Fruit fly (Drosophila melanogaster): ENCODE results near the gene CG43373.

CG43373 gene

DNA sequence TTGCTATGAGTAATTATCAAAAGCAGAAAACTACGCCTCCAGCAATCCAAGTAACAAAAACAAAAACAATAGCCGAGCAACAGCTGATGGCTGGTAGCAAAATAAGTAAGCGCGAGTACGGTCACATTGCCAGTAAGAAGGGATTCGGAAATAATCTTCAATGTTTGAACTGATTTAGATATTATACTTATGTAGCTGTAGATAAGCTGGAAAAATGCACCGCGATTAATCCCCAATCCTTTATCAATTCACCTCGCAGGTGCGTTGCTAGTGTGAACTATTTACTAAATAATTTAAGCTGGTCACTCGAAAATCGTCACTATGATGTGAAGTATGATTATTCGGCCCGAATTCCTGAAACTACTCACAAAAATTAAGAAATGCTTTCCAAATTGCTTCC is 43.8 kb upstream of the CG43373 start, which contains the start of the genes Syx8 and CG32163:
Gene Syx8 (minus strand): TSS at position 69 of the 400 bp plus-strand sequence.
Gene CG32163 (plus strand): TSS at position 169 of the 400 bp plus-strand sequence.
- TF ChIP-seq brk (GFP tag; optimal IDR thresholded peaks at IDR 0.05): no peak
- no peak for TF ChIP-seq Rel (GFP tag; optimal IDR thresholded peaks at IDR 0.05)
- peak; percentile 13 for TF ChIP-seq Rel (tag; optimal IDR thresholded peaks at IDR 0.05)
- no peak for TF ChIP-seq Sp1 (GFP tag; optimal IDR thresholded peaks at IDR 0.05)
- no peak for TF ChIP-seq sv (GFP tag; optimal IDR thresholded peaks at IDR 0.05)

DNA sequence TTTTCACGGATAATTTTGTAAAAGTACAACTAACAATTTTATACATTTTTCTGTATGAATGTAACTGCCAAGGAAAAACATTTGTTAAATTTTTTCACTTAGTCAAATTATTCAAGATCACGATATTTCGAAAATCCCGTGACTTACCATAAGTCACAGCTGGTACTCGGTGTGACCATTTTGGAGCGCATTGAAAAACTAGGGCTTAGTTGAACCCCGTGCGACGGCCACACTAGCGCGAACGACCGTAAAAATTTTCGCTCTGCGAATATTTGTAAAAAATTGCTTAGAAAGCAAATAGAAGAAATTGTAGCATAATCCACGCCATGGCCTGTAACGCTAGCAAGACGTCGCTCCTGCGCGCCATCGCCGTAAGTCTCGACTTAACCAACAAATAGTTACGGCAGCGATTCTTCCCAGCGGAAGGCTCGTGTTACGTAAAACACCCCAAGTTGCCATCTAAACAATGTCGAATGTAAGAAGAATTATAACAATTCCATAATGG is 41.0 kb upstream of the CG43373 start, which contains the start of gene UQCR-C2:
Gene UQCR-C2 (plus strand): TSS at position 51 of the 505 bp plus-strand sequence.
- no peak for TF ChIP-seq Rel (GFP tag; optimal IDR thresholded peaks at IDR 0.05)
- TF ChIP-seq Rel (tag; optimal IDR thresholded peaks at IDR 0.05): peak; percentile 46
- TF ChIP-seq HLH106 (tag; optimal IDR thresholded peaks at IDR 0.05): peak; percentile 13
- TF ChIP-seq foxo (GFP tag; optimal IDR thresholded peaks at IDR 0.05): peak in 1 of 2 experiments; percentile 2
- TF ChIP-seq rgr (GFP tag; optimal IDR thresholded peaks at IDR 0.05): peak; percentile 63
- TF ChIP-seq N (GFP tag; optimal IDR thresholded peaks at IDR 0.05): no peak
- TF ChIP-seq Sp1 (GFP tag; optimal IDR thresholded peaks at IDR 0.05): peak; percentile 11
- no peak for TF ChIP-seq lola (GFP tag; optimal IDR thresholded peaks at IDR 0.05)
- peak; percentile 87 for TF ChIP-seq woc (GFP tag; optimal IDR thresholded peaks at IDR 0.05)
- TF ChIP-seq Dif (GFP tag; optimal IDR thresholded peaks at IDR 0.05; ENCODE audit: partially characterized antibody): peak; percentile 10
- peak; percentile 8 for TF ChIP-seq Hr83 (GFP tag; optimal IDR thresholded peaks at IDR 0.05; ENCODE audit: poor library complexity, severe bottlenecking)

DNA sequence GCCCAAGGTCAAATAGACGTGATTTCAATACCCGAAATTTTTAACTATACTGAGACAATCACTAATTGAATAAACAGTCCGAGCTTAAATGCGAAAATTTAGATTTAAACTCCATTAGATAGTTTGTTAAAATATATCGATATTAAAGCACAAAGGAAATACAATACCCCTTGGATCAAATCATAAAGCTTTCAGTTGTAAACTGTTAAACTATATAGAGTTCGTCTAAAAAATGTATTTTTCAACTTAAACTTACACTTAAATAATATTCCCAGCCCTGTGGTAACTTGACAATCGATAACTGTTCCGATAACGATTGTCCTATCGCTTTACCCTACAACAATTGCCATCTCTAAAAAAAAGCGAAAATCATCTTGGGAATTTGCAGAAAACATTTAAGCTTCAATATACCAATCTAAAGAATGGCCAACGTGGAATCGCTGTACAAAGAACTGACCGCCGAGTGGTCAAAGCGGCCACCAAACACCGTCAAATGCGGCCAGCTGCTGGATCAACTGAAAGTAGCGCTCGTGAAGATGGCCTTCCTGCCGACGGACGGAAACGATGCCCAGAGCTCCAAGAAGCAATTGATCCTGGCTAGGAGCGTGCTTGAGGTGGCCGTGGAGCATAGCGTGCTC is 39.6 kb upstream of the CG43373 start, which contains the start of gene Rpn12:
Gene Rpn12 (plus strand): TSS at position 351 of the 638 bp plus-strand sequence.
- TF ChIP-seq CG9705 (GFP tag; optimal IDR thresholded peaks at IDR 0.05): peak; percentile 12
- TF ChIP-seq OdsH (GFP tag; optimal IDR thresholded peaks at IDR 0.05): no peak
- TF ChIP-seq usp (GFP tag; optimal IDR thresholded peaks at IDR 0.05): no peak
- peak; percentile 45 for TF ChIP-seq fru (GFP tag; optimal IDR thresholded peaks at IDR 0.05)
- peak; percentile 45 for TF ChIP-seq woc (GFP tag; optimal IDR thresholded peaks at IDR 0.05)
- peak; percentile 29 for TF ChIP-seq dsf (GFP tag; optimal IDR thresholded peaks at IDR 0.05; ENCODE audit: borderline replicate concordance)
- TF ChIP-seq Vsx2 (GFP tag; optimal IDR thresholded peaks at IDR 0.05; ENCODE audit: partially characterized antibody): no peak
- TF ChIP-seq foxo (GFP tag; optimal IDR thresholded peaks at IDR 0.05): peak in 1 of 2 experiments; percentile 58
- TF ChIP-seq h (GFP tag; optimal IDR thresholded peaks at IDR 0.05): peak; percentile 49
- TF ChIP-seq Rel (GFP tag; optimal IDR thresholded peaks at IDR 0.05): no peak
- peak; percentile 50 for TF ChIP-seq Rel (tag; optimal IDR thresholded peaks at IDR 0.05)
- TF ChIP-seq Myc (optimal IDR thresholded peaks at IDR 0.05): peak; percentile 15
- TF ChIP-seq Hr83 (GFP tag; optimal IDR thresholded peaks at IDR 0.05; ENCODE audit: poor library complexity, severe bottlenecking): peak; percentile 29
- peak; percentile 27 for TF ChIP-seq Jra (GFP tag; optimal IDR thresholded peaks at IDR 0.05)
- no peak for TF ChIP-seq dmrt93B (GFP tag; optimal IDR thresholded peaks at IDR 0.05)
- no peak for TF ChIP-seq GATAd (GFP tag; optimal IDR thresholded peaks at IDR 0.05)
- peak; percentile 42 for TF ChIP-seq Sp1 (GFP tag; optimal IDR thresholded peaks at IDR 0.05)
- TF ChIP-seq HLH106 (tag; optimal IDR thresholded peaks at IDR 0.05): peak; percentile 65
- TF ChIP-seq ey (GFP tag; optimal IDR thresholded peaks at IDR 0.05): peak; percentile 33
- TF ChIP-seq Hr78 (GFP tag; optimal IDR thresholded peaks at IDR 0.05): no peak
- peak; percentile 22 for TF ChIP-seq rgr (GFP tag; optimal IDR thresholded peaks at IDR 0.05)
- peak; percentile 22 for TF ChIP-seq br (GFP tag; optimal IDR thresholded peaks at IDR 0.05)
- TF ChIP-seq Mio (GFP tag; optimal IDR thresholded peaks at IDR 0.05): no peak
- no peak for TF ChIP-seq Dfd (GFP tag; optimal IDR thresholded peaks at IDR 0.05)

DNA sequence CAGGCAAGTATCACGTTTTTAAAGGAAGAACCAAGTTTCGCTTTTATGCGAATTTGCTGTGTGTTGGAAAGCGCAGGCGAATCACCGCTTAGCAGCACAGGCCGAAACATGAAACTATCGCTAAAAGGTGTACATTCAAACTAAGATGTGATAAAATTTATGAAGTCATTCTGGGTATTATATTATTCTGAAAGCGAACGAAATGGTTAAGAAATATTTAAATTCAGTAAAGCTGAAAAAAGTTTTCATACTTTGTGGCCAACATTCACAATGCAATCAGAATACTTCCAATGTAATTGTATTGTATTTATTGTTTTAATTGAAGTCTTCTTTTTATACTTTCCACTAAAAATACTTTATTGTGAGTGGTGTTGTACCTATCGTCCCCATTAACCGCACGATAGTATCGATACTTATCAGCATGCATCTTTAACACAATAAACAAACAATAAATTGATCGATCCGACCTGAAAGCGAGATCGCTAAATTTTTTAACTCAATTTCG is 38.1 kb upstream of the CG43373 start, which contains the start of gene Smn:
Gene Smn (minus strand): TSS at position 347 of the 505 bp plus-strand sequence.
- TF ChIP-seq Hr83 (GFP tag; optimal IDR thresholded peaks at IDR 0.05; ENCODE audit: poor library complexity, severe bottlenecking): no peak
- peak; percentile 73 for TF ChIP-seq fru (GFP tag; optimal IDR thresholded peaks at IDR 0.05)
- TF ChIP-seq dmrt93B (GFP tag; optimal IDR thresholded peaks at IDR 0.05): peak; percentile 59
- TF ChIP-seq sage (GFP tag; optimal IDR thresholded peaks at IDR 0.05): no peak
- no peak for TF ChIP-seq tai (GFP tag; optimal IDR thresholded peaks at IDR 0.05)
- TF ChIP-seq Sp1 (GFP tag; optimal IDR thresholded peaks at IDR 0.05): peak; percentile 40
- no peak for TF ChIP-seq Rel (GFP tag; optimal IDR thresholded peaks at IDR 0.05)
- TF ChIP-seq Rel (tag; optimal IDR thresholded peaks at IDR 0.05): peak; percentile 84
- TF ChIP-seq GATAd (GFP tag; optimal IDR thresholded peaks at IDR 0.05): no peak
- no peak for TF ChIP-seq Dfd (GFP tag; optimal IDR thresholded peaks at IDR 0.05)
- TF ChIP-seq br (GFP tag; optimal IDR thresholded peaks at IDR 0.05): peak; percentile 76
- peak in 1 of 2 experiments; percentile 83 for TF ChIP-seq foxo (GFP tag; optimal IDR thresholded peaks at IDR 0.05)
- TF ChIP-seq dl (GFP tag; optimal IDR thresholded peaks at IDR 0.05; ENCODE audit: insufficient read depth in 1 of 2, partially characterized antibody in 2 of 2): no peak
- peak; percentile 55 for TF ChIP-seq CG32264 (GFP tag; optimal IDR thresholded peaks at IDR 0.05)
- TF ChIP-seq HLH106 (tag; optimal IDR thresholded peaks at IDR 0.05): peak; percentile 64
- no peak for TF ChIP-seq brk (GFP tag; optimal IDR thresholded peaks at IDR 0.05)
- TF ChIP-seq CG9705 (GFP tag; optimal IDR thresholded peaks at IDR 0.05): peak; percentile 21
- TF ChIP-seq N (GFP tag; optimal IDR thresholded peaks at IDR 0.05): no peak
- no peak for TF ChIP-seq jim (GFP tag; optimal IDR thresholded peaks at IDR 0.05)
- no peak for TF ChIP-seq CrebA (GFP tag; optimal IDR thresholded peaks at IDR 0.05; ENCODE audit: borderline replicate concordance)
- TF ChIP-seq woc (GFP tag; optimal IDR thresholded peaks at IDR 0.05): peak; percentile 70
- TF ChIP-seq Jra (GFP tag; optimal IDR thresholded peaks at IDR 0.05): peak; percentile 85
- TF ChIP-seq h (GFP tag; optimal IDR thresholded peaks at IDR 0.05): peak; percentile 65
- peak; percentile 57 for TF ChIP-seq psq (GFP tag; optimal IDR thresholded peaks at IDR 0.05)
- TF ChIP-seq sv (GFP tag; optimal IDR thresholded peaks at IDR 0.05): no peak
- TF ChIP-seq OdsH (GFP tag; optimal IDR thresholded peaks at IDR 0.05): peak; percentile 66
- no peak for TF ChIP-seq Dif (GFP tag; optimal IDR thresholded peaks at IDR 0.05; ENCODE audit: partially characterized antibody)
- no peak for TF ChIP-seq Hr78 (GFP tag; optimal IDR thresholded peaks at IDR 0.05)
- TF ChIP-seq Abd-B (GFP tag; optimal IDR thresholded peaks at IDR 0.05): no peak
- TF ChIP-seq lola (GFP tag; optimal IDR thresholded peaks at IDR 0.05): no peak

Measured in whole organism, wandering third instar larva.